Worm (Caenorhabditis elegans) whole organism, L1 larva: ENCODE data around the gene C06B8.7.

Experiments
- C04F5.9 ChIP-seq: sonication (generic microtip); optimal IDR thresholded peaks from 2 replicates; lab custom pipeline; 2016; ENCODE audit warnings: missing genetic modification characterization, missing compliant biosample characterization
- C34B4.2 ChIP-seq: sonication (generic microtip); optimal IDR thresholded peaks from 2 replicates; lab custom pipeline; 2017; ENCODE audit warnings: mild to moderate bottlenecking, missing genetic modification characterization, missing compliant biosample characterization
- F16B12.6 ChIP-seq: fragments of 150-350 bp; optimal IDR thresholded peaks from 2 replicates; lab custom pipeline; 2014; ENCODE audit warnings: missing biosample characterization, missing genetic modification characterization
- Y116A8C.19 ChIP-seq: sonication (generic microtip); optimal IDR thresholded peaks from 2 replicates; lab custom pipeline; 2016; ENCODE audit warnings: missing compliant biosample characterization, missing genetic modification characterization, borderline replicate concordance
- blmp-1 ChIP-seq: fragments of 150-350 bp; optimal IDR thresholded peaks from 2 replicates; lab custom pipeline; 2014; ENCODE audit warnings: missing biosample characterization, missing genetic modification characterization
- ceh-8 ChIP-seq: fragments of 200-800 bp; sonication (Bioruptor generic); optimal IDR thresholded peaks from 2 replicates; lab custom pipeline; 2018; ENCODE audit warnings: mild to moderate bottlenecking, missing genetic modification characterization, moderate library complexity, missing compliant biosample characterization
- ces-1 ChIP-seq: fragments of 150-350 bp; optimal IDR thresholded peaks from 2 replicates; lab custom pipeline; 2014; ENCODE audit warnings: missing biosample characterization, missing genetic modification reagents, missing genetic modification characterization
- efl-1 ChIP-seq, 4 experiments: fragments of 150-350 bp; optimal IDR thresholded peaks in 3 of 4; peaks in 1 of 4; 1 replicate in 1 of 4; 2 replicates in 3 of 4; lab custom pipeline; 2014; ENCODE audit warnings: missing biosample characterization in 2 of 4, missing genetic modification characterization in 2 of 4, missing genetic modification reagents in 2 of 4
- efl-3 ChIP-seq: fragments of 200-800 bp; sonication (Bioruptor generic); optimal IDR thresholded peaks from 2 replicates; lab custom pipeline; 2018; ENCODE audit warnings: mild to moderate bottlenecking, missing genetic modification characterization, missing compliant biosample characterization
- fkh-10 ChIP-seq: sonication (generic microtip); optimal IDR thresholded peaks from 2 replicates; lab custom pipeline; 2017; ENCODE audit warnings: missing biosample characterization, missing genetic modification reagents, missing genetic modification characterization
- fos-1 ChIP-seq: fragments of 150-350 bp; optimal IDR thresholded peaks from 2 replicates; lab custom pipeline; 2014; ENCODE audit warnings: missing biosample characterization, missing genetic modification characterization
- irx-1 ChIP-seq: sonication (generic microtip); optimal IDR thresholded peaks from 2 replicates; lab custom pipeline; 2016; ENCODE audit warnings: missing genetic modification characterization, missing compliant biosample characterization
- isw-1 ChIP-seq: fragments of 200-800 bp; sonication (Bioruptor generic); IDR thresholded peaks from 2 replicates; pipeline ENCODE4 v1.3.6; 2022; ENCODE audit warnings: missing genetic modification characterization, missing compliant biosample characterization
- jun-1 ChIP-seq: fragments of 150-350 bp; optimal IDR thresholded peaks from 2 replicates; lab custom pipeline; 2014; ENCODE audit warnings: missing biosample characterization, missing genetic modification reagents, missing genetic modification characterization
- lin-14 ChIP-seq: fragments of 200-800 bp; sonication (Bioruptor generic); optimal IDR thresholded peaks from 2 replicates; lab custom pipeline; 2018; ENCODE audit warnings: mild to moderate bottlenecking, missing genetic modification characterization, moderate library complexity, missing compliant biosample characterization
- lin-35 ChIP-seq, 2 experiments: fragments of 150-350 bp; optimal IDR thresholded peaks; 2 replicates each; lab custom pipeline; 2014; ENCODE audit warnings: missing biosample characterization in 2 of 2, missing genetic modification characterization in 2 of 2, missing genetic modification reagents in 2 of 2
- lin-39 ChIP-seq: fragments of 150-350 bp; optimal IDR thresholded peaks from 2 replicates; lab custom pipeline; 2014; ENCODE audit warnings: missing biosample characterization, missing genetic modification reagents, missing genetic modification characterization
- lsy-2 ChIP-seq, 2 experiments: fragments of 150-350 bp; optimal IDR thresholded peaks; 2 replicates each; lab custom pipeline; 2014; ENCODE audit warnings: missing biosample characterization in 2 of 2, missing genetic modification characterization in 2 of 2
- nhr-11 ChIP-seq: fragments of 150-350 bp; optimal IDR thresholded peaks from 2 replicates; lab custom pipeline; 2014; ENCODE audit warnings: missing biosample characterization, missing genetic modification characterization
- nhr-47 ChIP-seq: sonication (generic microtip); optimal IDR thresholded peaks from 2 replicates; lab custom pipeline; 2016; ENCODE audit warnings: mild to moderate bottlenecking, missing genetic modification characterization, moderate library complexity, missing compliant biosample characterization
- nhr-71 ChIP-seq: sonication (generic microtip); optimal IDR thresholded peaks from 2 replicates; lab custom pipeline; 2016; ENCODE audit warnings: mild to moderate bottlenecking, missing genetic modification characterization, moderate library complexity, missing compliant biosample characterization
- nhr-76 ChIP-seq: sonication (generic microtip); optimal IDR thresholded peaks from 2 replicates; lab custom pipeline; 2017; ENCODE audit warnings: missing biosample characterization, missing genetic modification characterization
- nhr-85 ChIP-seq: sonication (generic microtip); peaks from one replicate; lab custom pipeline; 2016; ENCODE audit warnings: missing genetic modification characterization, inconsistent platforms, missing compliant biosample characterization
- rnt-1 ChIP-seq: sonication (generic microtip); optimal IDR thresholded peaks from 2 replicates; lab custom pipeline; 2016; ENCODE audit warnings: mild to moderate bottlenecking, missing genetic modification characterization, moderate library complexity, missing compliant biosample characterization
- snpc-4 ChIP-seq: fragments of 150-350 bp; optimal IDR thresholded peaks from 2 replicates; lab custom pipeline; 2014; ENCODE audit warnings: missing biosample characterization, missing genetic modification characterization
- sox-4 ChIP-seq: sonication (generic microtip); optimal IDR thresholded peaks from 2 replicates; lab custom pipeline; 2016; ENCODE audit warnings: missing genetic modification characterization, missing compliant biosample characterization
- sptf-1 ChIP-seq: fragments of 150-350 bp; optimal IDR thresholded peaks from 2 replicates; lab custom pipeline; 2014; ENCODE audit warnings: missing biosample characterization, missing genetic modification characterization
- unc-130 ChIP-seq: fragments of 150-350 bp; optimal IDR thresholded peaks from 2 replicates; lab custom pipeline; 2017; ENCODE audit warnings: missing biosample characterization, missing genetic modification characterization, inconsistent platforms
- unc-30 ChIP-seq: sonication (generic microtip); optimal IDR thresholded peaks from 2 replicates; lab custom pipeline; 2017; ENCODE audit warnings: missing biosample characterization, missing genetic modification characterization
- xbp-1 ChIP-seq: sonication (generic microtip); optimal IDR thresholded peaks from 2 replicates; lab custom pipeline; 2016; ENCODE audit warnings: missing genetic modification characterization, missing compliant biosample characterization
- zag-1 ChIP-seq: fragments of 150-350 bp; optimal IDR thresholded peaks from 2 replicates; lab custom pipeline; 2014; ENCODE audit warnings: missing biosample characterization, missing genetic modification characterization

Gene C06B8.7

DNA sequence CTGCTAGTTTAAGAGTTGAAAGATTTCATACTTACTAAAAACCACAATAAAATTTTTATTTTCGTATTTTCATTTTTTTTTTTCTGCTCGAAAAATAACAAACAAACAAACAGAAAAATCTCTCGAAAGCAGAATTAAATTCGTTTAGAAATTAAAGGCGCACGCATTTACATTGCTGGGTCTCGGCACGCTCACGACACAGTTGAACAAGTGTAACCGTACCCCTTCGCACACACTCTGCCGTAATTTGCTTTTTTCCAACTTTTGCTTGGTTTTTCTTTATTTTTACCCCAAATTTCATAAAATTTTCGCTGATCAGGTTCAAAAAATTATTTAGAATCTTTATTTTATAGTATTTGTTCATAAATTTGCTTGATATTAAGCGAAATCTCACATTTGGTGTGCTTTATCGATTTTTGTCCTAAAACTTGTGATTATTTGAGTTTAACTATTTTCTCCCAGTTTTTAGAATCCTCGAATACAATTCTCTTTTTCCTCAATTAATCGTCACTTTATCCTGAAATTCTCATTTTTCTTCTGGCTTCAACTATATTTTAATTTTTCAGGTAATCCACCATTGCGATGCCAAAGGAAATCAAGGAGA, 13.2 kb downstream of the C06B8.7 start, which contains the start of gene rpl-38 (continued):
- peak; percentile 77 for TF ChIP-seq irx-1 (tag; lab: Kevin White, UChicago)
- TF ChIP-seq F16B12.6 (tag; lab: Kevin White, UChicago), result peak; percentile 50
- TF ChIP-seq, all 84 proteins: peak for 52

DNA sequence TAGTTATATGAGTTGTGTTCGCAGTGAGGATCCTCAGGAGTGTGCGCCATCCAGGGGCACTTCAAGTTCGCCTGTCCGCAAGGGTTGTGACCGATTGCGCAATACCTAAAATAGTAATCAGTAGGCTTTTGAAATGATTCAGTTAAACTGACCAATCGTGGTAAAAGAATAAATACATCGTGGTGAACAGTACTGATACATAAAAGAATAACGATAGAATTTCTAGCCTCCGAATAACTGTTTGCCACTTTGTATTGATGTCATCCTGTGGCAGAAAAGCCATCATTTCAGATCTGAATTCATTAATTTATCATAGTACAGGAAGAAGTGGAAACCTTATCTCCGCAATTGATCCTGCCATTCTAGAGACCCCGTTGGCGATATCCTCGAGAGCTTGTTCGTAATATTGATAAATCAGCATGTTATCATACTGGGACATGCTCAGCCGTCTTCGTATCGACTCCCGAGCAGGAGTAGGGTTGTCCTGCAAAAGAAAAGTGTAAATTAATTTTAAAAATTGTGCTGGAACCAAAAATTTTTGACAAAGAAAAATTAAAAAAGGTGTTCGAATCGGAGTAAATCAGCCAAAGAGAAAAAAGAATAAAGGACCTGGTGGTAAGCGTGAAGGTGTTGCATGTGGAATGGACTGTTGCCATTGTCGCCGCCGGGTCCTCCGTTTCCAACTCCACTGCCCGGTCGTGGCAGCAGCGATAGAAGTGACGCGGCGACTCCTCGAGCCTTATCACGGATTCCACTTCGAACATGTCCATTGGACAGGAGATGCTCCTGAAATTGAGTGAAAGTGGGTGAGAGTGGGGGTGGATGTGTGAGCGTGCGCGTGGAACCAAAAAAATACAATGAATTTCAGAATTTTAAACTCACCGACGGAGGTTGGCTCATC, 14.6 kb downstream of the C06B8.7 start:
- TF ChIP-seq lsy-2 (tag; optimal IDR thresholded peaks at IDR 0.05; lab: Kevin White, UChicago) (peak in 1 of 2 experiments; percentile 23), sox-4 (tag; lab: Kevin White, UChicago) (no peak)
- TF ChIP-seq, all 84 proteins: peak for 1

DNA sequence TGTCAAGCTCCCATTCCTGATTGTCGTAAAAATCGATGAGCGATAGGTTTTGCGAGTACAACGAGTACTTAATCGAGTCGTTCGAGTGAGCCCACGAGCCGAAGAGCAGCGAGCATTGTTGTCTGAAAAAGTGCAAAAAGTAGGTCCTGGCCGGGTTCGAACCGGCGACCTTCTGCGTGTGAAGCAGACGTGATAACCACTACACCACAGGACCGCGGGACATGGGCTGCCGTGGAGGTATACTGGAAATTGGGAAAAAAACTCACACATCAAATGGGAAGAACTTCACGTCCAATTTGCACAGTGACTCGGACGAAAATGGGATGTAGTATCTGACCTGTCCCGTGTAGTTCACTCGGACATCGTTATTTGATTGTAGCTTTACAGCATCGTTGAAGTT, 16.8 kb downstream of the C06B8.7 start:
- TF ChIP-seq rnt-1 (peak; percentile 53), unc-30 (no peak), nhr-71 (peak; percentile 19), lin-14 (GFP tag; lab: Kevin White, UChicago) (peak; percentile 2), lin-35 (GFP tag; optimal IDR thresholded peaks at IDR 0.05; lab: Kevin White, UChicago) (peak in 1 of 2 experiments; percentile 52), efl-1 (optimal IDR thresholded peaks at IDR 0.05; lab: Kevin White, UChicago) (no peak), efl-1 (GFP tag; optimal IDR thresholded peaks at IDR 0.05 in 1 of 2; lab: Kevin White, UChicago) (peak in 1 of 2 experiments; percentile 90), ces-1 (no peak), fos-1 (tag; lab: Kevin White, UChicago) (no peak), snpc-4 (tag; lab: Kevin White, UChicago) (no peak)

DNA sequence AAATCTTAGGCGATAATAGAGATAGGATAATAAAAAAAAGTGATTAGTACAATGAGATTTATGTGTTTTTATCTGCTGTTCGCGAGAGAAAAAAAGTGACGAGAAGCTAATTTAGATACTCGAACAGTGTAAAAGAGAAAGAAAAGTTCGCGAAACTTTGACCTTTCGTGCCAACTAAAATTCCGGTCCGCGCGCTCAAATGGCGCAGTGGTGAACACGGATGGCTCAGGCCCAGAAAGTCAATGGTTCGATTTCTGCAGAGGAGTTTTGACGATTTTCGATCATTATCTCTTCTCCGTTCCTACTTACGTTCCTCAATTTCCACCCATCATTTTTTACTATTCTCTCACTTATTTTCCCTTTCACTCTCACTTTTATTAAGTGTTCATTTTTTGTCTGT, 17.9 kb downstream of the C06B8.7 start:
- TF ChIP-seq xbp-1 (tag; lab: Kevin White, UChicago) (no peak), efl-1 (optimal IDR thresholded peaks at IDR 0.05; lab: Kevin White, UChicago) (no peak), efl-1 (GFP tag; optimal IDR thresholded peaks at IDR 0.05 in 1 of 2; lab: Kevin White, UChicago) (no peak), F16B12.6 (tag; lab: Kevin White, UChicago) (no peak), sptf-1 (tag; lab: Kevin White, UChicago) (no peak), C34B4.2 (tag; lab: Kevin White, UChicago) (no peak), Y116A8C.19 (tag; lab: Kevin White, UChicago) (no peak), nhr-11 (tag; lab: Kevin White, UChicago) (no peak), zag-1 (tag; lab: Kevin White, UChicago) (no peak), nhr-47 (tag; lab: Kevin White, UChicago) (no peak), irx-1 (tag; lab: Kevin White, UChicago) (no peak), jun-1 (tag; lab: Kevin White, UChicago) (no peak), C04F5.9 (no peak), unc-130 (no peak), fkh-10 (GFP tag; lab: Kevin White, UChicago) (no peak), nhr-76 (tag; lab: Kevin White, UChicago) (no peak), efl-3 (GFP tag; lab: Kevin White, UChicago) (no peak), isw-1 (no peak), ceh-8 (no peak), lin-39 (tag; lab: Kevin White, UChicago) (no peak)

DNA sequence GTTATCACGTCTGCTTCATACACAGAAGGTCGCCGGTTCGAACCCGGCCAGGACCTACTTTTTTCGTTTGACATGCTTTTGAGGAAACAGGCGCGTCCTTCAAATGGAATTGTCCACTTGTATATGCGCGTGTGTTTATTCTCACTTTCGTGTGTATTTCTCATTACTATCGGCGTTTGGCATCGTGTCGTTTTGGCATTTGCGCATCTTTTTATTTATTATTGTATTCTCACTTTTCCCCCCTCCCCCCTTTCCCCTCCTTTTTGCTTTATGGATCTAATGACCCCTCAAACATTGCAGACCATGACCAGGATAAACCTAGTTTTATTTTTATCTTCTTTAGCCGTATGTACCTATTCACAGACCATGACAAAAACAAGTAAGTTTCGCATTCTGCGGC, 18.9 kb downstream of the C06B8.7 start, which contains the start of gene F21A3.3:
F21A3.3 (plus strand) TSS at position 301 of the 400 bp plus-strand sequence.
- TF ChIP-seq nhr-85 (peak; percentile 35), blmp-1 (tag; lab: Kevin White, UChicago) (peak; percentile 69), Y116A8C.19 (tag; lab: Kevin White, UChicago) (no peak), lin-14 (GFP tag; lab: Kevin White, UChicago) (peak; percentile 24)
- TF ChIP-seq, all 84 proteins: peak for 3
